Fruit fly (Drosophila melanogaster) whole organism, prepupa: ENCODE data around the gene Use1.

Source experiments
- CG10631 ChIP-seq: fragments of 200-800 bp; sonication (Bioruptor generic); optimal IDR thresholded peaks from 2 replicates; lab custom pipeline; 2016; ENCODE audit warnings: missing biosample characterization, missing genetic modification characterization
- CG10669 ChIP-seq: fragments of 200-800 bp; sonication (Bioruptor generic); optimal IDR thresholded peaks from 3 replicates; lab custom pipeline; 2018; ENCODE audit warnings: missing biosample characterization, mild to moderate bottlenecking, missing genetic modification characterization, moderate library complexity
- CG11294 ChIP-seq: fragments of 200-800 bp; sonication (Bioruptor generic); IDR thresholded peaks from 2 replicates; pipeline ENCODE4 v1.3.6; 2022; ENCODE audit warnings: missing biosample characterization, missing genetic modification characterization
- CG11762 ChIP-seq: fragments of 200-800 bp; sonication (Bioruptor generic); optimal IDR thresholded peaks from 3 replicates; lab custom pipeline; 2016; ENCODE audit warnings: missing biosample characterization, missing genetic modification characterization; ENCODE audit not compliant: insufficient read depth
- CG11902 ChIP-seq: fragments of 200-800 bp; sonication (Bioruptor generic); optimal IDR thresholded peaks from 3 replicates; lab custom pipeline; 2016; ENCODE audit warnings: missing biosample characterization, missing genetic modification characterization
- CG15336 ChIP-seq: fragments of 200-800 bp; sonication (Bioruptor generic); IDR thresholded peaks from 2 replicates; pipeline ENCODE4 v1.3.6; 2022; ENCODE audit warnings: missing biosample characterization, missing genetic modification characterization
- CG1621 ChIP-seq: fragments of 200-800 bp; sonication (Bioruptor generic); optimal IDR thresholded peaks from 3 replicates; lab custom pipeline; 2018; ENCODE audit warnings: missing biosample characterization, mild to moderate bottlenecking, missing genetic modification characterization
- CG16779 ChIP-seq: fragments of 200-800 bp; sonication (Bioruptor generic); optimal IDR thresholded peaks from 3 replicates; lab custom pipeline; 2017; ENCODE audit warnings: missing biosample characterization, mild to moderate bottlenecking, missing genetic modification characterization
- CG3032 ChIP-seq: fragments of 200-800 bp; optimal IDR thresholded peaks from 2 replicates; lab custom pipeline; 2019; ENCODE audit warnings: missing biosample characterization, mild to moderate bottlenecking, missing genetic modification characterization, moderate library complexity
- CG32006 ChIP-seq: fragments of 200-800 bp; sonication (Bioruptor generic); optimal IDR thresholded peaks from 3 replicates; lab custom pipeline; 2017; ENCODE audit warnings: missing biosample characterization, mild to moderate bottlenecking, missing genetic modification characterization
- CG34406 ChIP-seq: fragments of 200-800 bp; sonication (Bioruptor generic); optimal IDR thresholded peaks from 3 replicates; lab custom pipeline; 2016; ENCODE audit warnings: missing biosample characterization, missing genetic modification characterization
- CG3919 ChIP-seq: fragments of 200-800 bp; sonication (Bioruptor generic); optimal IDR thresholded peaks from 3 replicates; lab custom pipeline; 2016; ENCODE audit warnings: missing biosample characterization, missing genetic modification characterization
- CG6163 ChIP-seq: fragments of 200-800 bp; sonication (Bioruptor generic); IDR thresholded peaks from 3 replicates; pipeline ENCODE4 v1.3.6; 2022; ENCODE audit warnings: missing biosample characterization, missing genetic modification characterization
- CG6792 ChIP-seq: fragments of 200-800 bp; sonication (Bioruptor generic); optimal IDR thresholded peaks from 3 replicates; lab custom pipeline; 2016; ENCODE audit warnings: missing biosample characterization, missing genetic modification characterization
- CG6854 ChIP-seq: fragments of 200-800 bp; sonication (Bioruptor generic); optimal IDR thresholded peaks from 2 replicates; lab custom pipeline; 2017; ENCODE audit warnings: missing biosample characterization, mild to moderate bottlenecking, missing genetic modification characterization
- CG7368 ChIP-seq: fragments of 200-800 bp; sonication (Bioruptor generic); optimal IDR thresholded peaks from 3 replicates; lab custom pipeline; 2016; ENCODE audit warnings: missing biosample characterization, missing genetic modification characterization
- CG8119 ChIP-seq: fragments of 200-800 bp; sonication (Bioruptor generic); IDR thresholded peaks from 3 replicates; pipeline ENCODE4 v1.3.6; 2022; ENCODE audit warnings: missing biosample characterization, missing genetic modification characterization
- CG8319 ChIP-seq: fragments of 200-800 bp; sonication (Bioruptor generic); optimal IDR thresholded peaks from 3 replicates; lab custom pipeline; 2016; ENCODE audit warnings: missing biosample characterization, missing genetic modification characterization
- CG9139 ChIP-seq: fragments of 200-800 bp; sonication (Bioruptor generic); optimal IDR thresholded peaks from 3 replicates; lab custom pipeline; 2017; ENCODE audit warnings: missing biosample characterization, mild to moderate bottlenecking, missing genetic modification characterization
- Eip75B ChIP-seq: fragments of 200-800 bp; sonication (Bioruptor generic); optimal IDR thresholded peaks from 3 replicates; lab custom pipeline; 2016; ENCODE audit warnings: missing biosample characterization, missing genetic modification characterization
- Eip78C ChIP-seq: fragments of 200-800 bp; sonication (Bioruptor generic); peaks from one replicate; lab custom pipeline; 2016; ENCODE audit warnings: missing biosample characterization, missing genetic modification characterization
- Eip93F ChIP-seq: fragments of 200-800 bp; sonication (Bioruptor generic); optimal IDR thresholded peaks from 2 replicates; lab custom pipeline; 2016; ENCODE audit warnings: missing biosample characterization, mild to moderate bottlenecking, missing genetic modification characterization
- Ets21C ChIP-seq: fragments of 200-800 bp; sonication (Bioruptor generic); optimal IDR thresholded peaks from 3 replicates; lab custom pipeline; 2016; ENCODE audit warnings: missing biosample characterization, missing genetic modification characterization
- Ets96B ChIP-seq: fragments of 200-800 bp; optimal IDR thresholded peaks from 2 replicates; lab custom pipeline; 2019; ENCODE audit warnings: missing biosample characterization, mild to moderate bottlenecking, missing genetic modification characterization, moderate library complexity
- Gug ChIP-seq: fragments of 200-800 bp; sonication (Bioruptor generic); IDR thresholded peaks from 2 replicates; pipeline ENCODE4 v1.3.6; 2022; ENCODE audit warnings: missing biosample characterization, missing genetic modification characterization
- Hr39 ChIP-seq: fragments of 200-800 bp; sonication (Bioruptor generic); optimal IDR thresholded peaks from 2 replicates; lab custom pipeline; 2016; ENCODE audit warnings: missing biosample characterization, missing genetic modification characterization
- Lpt ChIP-seq: fragments of 200-800 bp; sonication (Bioruptor generic); optimal IDR thresholded peaks from 3 replicates; lab custom pipeline; 2016; ENCODE audit warnings: missing biosample characterization, missing genetic modification characterization
- Met ChIP-seq: fragments of 200-800 bp; sonication (Bioruptor generic); optimal IDR thresholded peaks from 3 replicates; lab custom pipeline; 2016; ENCODE audit warnings: missing biosample characterization, missing genetic modification characterization
- OdsH ChIP-seq: fragments of 200-800 bp; sonication (Bioruptor generic); optimal IDR thresholded peaks from 3 replicates; lab custom pipeline; 2016; ENCODE audit warnings: missing biosample characterization, missing genetic modification characterization
- Smox ChIP-seq: fragments of 200-800 bp; sonication (Bioruptor generic); optimal IDR thresholded peaks from 3 replicates; lab custom pipeline; 2016; ENCODE audit warnings: missing biosample characterization, missing genetic modification characterization
- Sox102F ChIP-seq: fragments of 200-800 bp; sonication (Bioruptor generic); optimal IDR thresholded peaks from 2 replicates; lab custom pipeline; 2016; ENCODE audit warnings: missing biosample characterization, mild to moderate bottlenecking, missing genetic modification characterization
- Sox14 ChIP-seq: fragments of 200-800 bp; sonication (Bioruptor generic); optimal IDR thresholded peaks from 3 replicates; lab custom pipeline; 2016; ENCODE audit warnings: missing biosample characterization, missing genetic modification characterization
- Sox15 ChIP-seq: fragments of 200-800 bp; sonication (Bioruptor generic); optimal IDR thresholded peaks from 3 replicates; lab custom pipeline; 2016; ENCODE audit warnings: missing biosample characterization, missing genetic modification characterization
- achi ChIP-seq: fragments of 200-800 bp; sonication (Bioruptor generic); optimal IDR thresholded peaks from 3 replicates; lab custom pipeline; 2016; ENCODE audit warnings: missing biosample characterization, missing genetic modification characterization
- acj6 ChIP-seq: fragments of 200-800 bp; sonication (Bioruptor generic); optimal IDR thresholded peaks from 3 replicates; lab custom pipeline; 2016; ENCODE audit warnings: missing biosample characterization, missing genetic modification characterization
- cyc ChIP-seq: fragments of 200-800 bp; sonication (Bioruptor generic); optimal IDR thresholded peaks from 3 replicates; lab custom pipeline; 2016; ENCODE audit warnings: missing biosample characterization, missing genetic modification characterization
- dac ChIP-seq: fragments of 200-800 bp; sonication (Bioruptor generic); optimal IDR thresholded peaks from 2 replicates; lab custom pipeline; 2017; ENCODE audit warnings: missing biosample characterization, mild to moderate bottlenecking, missing genetic modification characterization
- esn ChIP-seq: fragments of 200-800 bp; sonication (Bioruptor generic); optimal IDR thresholded peaks from 2 replicates; lab custom pipeline; 2016; ENCODE audit warnings: missing biosample characterization, mild to moderate bottlenecking, missing genetic modification characterization, moderate library complexity
- fd85E ChIP-seq: fragments of 200-800 bp; sonication (Bioruptor generic); optimal IDR thresholded peaks from 3 replicates; lab custom pipeline; 2016; ENCODE audit warnings: missing biosample characterization, missing genetic modification characterization
- fkh ChIP-seq: fragments of 200-800 bp; sonication (Bioruptor generic); optimal IDR thresholded peaks from 3 replicates; lab custom pipeline; 2017; ENCODE audit warnings: missing biosample characterization, mild to moderate bottlenecking, missing genetic modification characterization, moderate library complexity
- lz ChIP-seq: fragments of 200-800 bp; sonication (Bioruptor generic); optimal IDR thresholded peaks from 3 replicates; lab custom pipeline; 2016; ENCODE audit warnings: missing biosample characterization, missing genetic modification characterization
- net ChIP-seq: fragments of 200-800 bp; sonication (Bioruptor generic); optimal IDR thresholded peaks from 3 replicates; lab custom pipeline; 2016; ENCODE audit warnings: missing biosample characterization, missing genetic modification characterization
- pdm3 ChIP-seq: fragments of 200-800 bp; sonication (Bioruptor generic); optimal IDR thresholded peaks from 3 replicates; lab custom pipeline; 2016; ENCODE audit warnings: missing biosample characterization, missing genetic modification characterization
- salr ChIP-seq, 2 experiments: fragments of 200-800 bp; sonication (Bioruptor generic); optimal IDR thresholded peaks; 3 replicates each; lab custom pipeline; 2016 to 2018; ENCODE audit warnings: missing biosample characterization in 2 of 2, missing genetic modification characterization in 2 of 2, mild to moderate bottlenecking in 1 of 2
- spab ChIP-seq: fragments of 200-800 bp; sonication (Bioruptor generic); optimal IDR thresholded peaks from 2 replicates; lab custom pipeline; 2017; ENCODE audit warnings: missing biosample characterization, mild to moderate bottlenecking, missing genetic modification characterization, missing genetic modification reagents
- ss ChIP-seq, 2 experiments: fragments of 200-800 bp; sonication (Bioruptor generic); optimal IDR thresholded peaks; 2 replicates in 1 of 2; 3 replicates in 1 of 2; lab custom pipeline; 2017 to 2018; ENCODE audit warnings: mild to moderate bottlenecking in 2 of 2, missing biosample characterization in 2 of 2, missing genetic modification characterization in 2 of 2, moderate library complexity in 1 of 2
- svp ChIP-seq: fragments of 200-800 bp; sonication (Bioruptor generic); peaks from one replicate; lab custom pipeline; 2016; ENCODE audit warnings: missing biosample characterization, missing genetic modification characterization
- topi ChIP-seq: fragments of 200-800 bp; sonication (Bioruptor generic); optimal IDR thresholded peaks from 3 replicates; lab custom pipeline; 2016; ENCODE audit warnings: missing biosample characterization, missing genetic modification characterization

The Use1 gene

DNA sequence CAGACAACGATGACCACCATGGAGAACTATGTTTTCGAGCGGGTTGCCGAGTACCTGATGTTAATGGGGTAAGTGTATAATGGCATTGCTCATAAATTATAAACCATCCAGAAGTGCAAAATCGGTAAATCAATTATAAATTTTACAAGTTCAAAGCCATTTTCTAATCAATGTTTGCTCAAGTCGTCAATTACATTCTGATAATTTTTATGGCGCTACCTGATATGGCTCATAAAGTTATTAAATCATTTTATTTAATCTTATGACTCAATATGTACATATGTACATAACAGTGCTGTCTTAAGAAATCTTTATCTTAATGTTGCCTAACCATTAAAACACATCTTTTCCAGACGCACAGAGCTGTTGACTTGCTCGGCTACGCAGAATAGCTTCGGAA, 2.6 kb upstream of the Use1 start:
- no peak for TF ChIP-seq Hr39
- no peak for TF ChIP-seq CG16779 (tag; lab: Kevin White, UChicago)
- no peak for TF ChIP-seq lz (GFP tag; lab: Kevin White, UChicago)
- TF ChIP-seq CG3919 (GFP tag; lab: Kevin White, UChicago): no peak
- no peak for TF ChIP-seq topi (GFP tag; lab: Kevin White, UChicago)
- TF ChIP-seq salr (GFP tag; optimal IDR thresholded peaks at IDR 0.05; lab: Kevin White, UChicago): no peak
- TF ChIP-seq Gug (GFP tag; lab: Robert Waterston, UW): no peak
- TF ChIP-seq pdm3 (GFP tag; lab: Kevin White, UChicago): no peak
- no peak for TF ChIP-seq cyc (GFP tag; lab: Kevin White, UChicago)
- TF ChIP-seq spab (GFP tag; lab: Kevin White, UChicago): no peak
- no peak for TF ChIP-seq net
- TF ChIP-seq achi: no peak
- TF ChIP-seq CG10669 (GFP tag; lab: Kevin White, UChicago): no peak
- TF ChIP-seq Ets96B: no peak
- TF ChIP-seq CG3032 (tag; lab: Kevin White, UChicago): no peak

- no peak for TF ChIP-seq Lpt (GFP tag; lab: Kevin White, UChicago)
These were observed 1.2 kb downstream of the Use1 start for dm6 chr3L:9135792-9136191.

dm6 chr3L:9134349-9134748, 2.6 kb downstream of the Use1 start, which contains the start of the genes bol and Dhpr:
Gene bol, minus strand, starts transcription at chr3L:9134405.
Gene Dhpr, plus strand, starts transcription at chr3L:9134560.
- TF ChIP-seq CG6854 (GFP tag; lab: Kevin White, UChicago) (no peak), lz (GFP tag; lab: Kevin White, UChicago) (no peak), acj6 (GFP tag; lab: Kevin White, UChicago) (no peak), CG1621 (tag; lab: Kevin White, UChicago) (no peak), Ets21C (GFP tag; lab: Kevin White, UChicago) (no peak), Eip93F (GFP tag; lab: Kevin White, UChicago) (no peak), achi (no peak), ss (GFP tag; optimal IDR thresholded peaks at IDR 0.05; lab: Kevin White, UChicago) (no peak), Eip78C (peak; percentile 29), OdsH (no peak), pdm3 (GFP tag; lab: Kevin White, UChicago) (no peak), Gug (GFP tag; lab: Robert Waterston, UW) (no peak), Sox14 (peak; percentile 3), CG15336 (GFP tag; lab: Robert Waterston, UW) (peak; percentile 34; the same call in 1 of the 2 replicates), Lpt (GFP tag; lab: Kevin White, UChicago) (no peak), Smox (no peak), CG7368 (GFP tag; lab: Kevin White, UChicago) (no peak), Met (GFP tag; lab: Kevin White, UChicago) (no peak), Eip75B (GFP tag; lab: Kevin White, UChicago) (peak; percentile 42), svp (GFP tag; lab: Kevin White, UChicago) (peak; percentile 55), Sox102F (GFP tag; lab: Kevin White, UChicago) (no peak), CG11902 (GFP tag; lab: Kevin White, UChicago) (no peak), cyc (GFP tag; lab: Kevin White, UChicago) (no peak), fkh (GFP tag; lab: Kevin White, UChicago) (peak; percentile 68), CG10631 (no peak), CG6792 (GFP tag; lab: Kevin White, UChicago) (no peak), CG8319 (GFP tag; lab: Kevin White, UChicago) (no peak), Ets96B (no peak), CG16779 (tag; lab: Kevin White, UChicago) (no peak), salr (GFP tag; optimal IDR thresholded peaks at IDR 0.05; lab: Kevin White, UChicago) (no peak), CG34406 (GFP tag; lab: Kevin White, UChicago) (no peak), esn (GFP tag; lab: Kevin White, UChicago) (no peak), Hr39 (no peak), CG9139 (no peak), dac (GFP tag; lab: Kevin White, UChicago) (no peak), fd85E (GFP tag; lab: Kevin White, UChicago) (no peak), CG32006 (no peak), CG10669 (GFP tag; lab: Kevin White, UChicago) (no peak), CG8119 (GFP tag; lab: Robert Waterston, UW) (no peak), CG11762 (GFP tag; lab: Kevin White, UChicago) (no peak), Sox15 (no peak), topi (GFP tag; lab: Kevin White, UChicago) (no peak), CG6163 (GFP tag; lab: Robert Waterston, UW) (0 out of 3 replicates have a peak, but pooled peaks have one; percentile 27), CG11294 (GFP tag; lab: Robert Waterston, UW) (no peak)
